Worm (Caenorhabditis elegans): ENCODE measurements around the gene C27D9.2.

The C27D9.2 gene

DNA sequence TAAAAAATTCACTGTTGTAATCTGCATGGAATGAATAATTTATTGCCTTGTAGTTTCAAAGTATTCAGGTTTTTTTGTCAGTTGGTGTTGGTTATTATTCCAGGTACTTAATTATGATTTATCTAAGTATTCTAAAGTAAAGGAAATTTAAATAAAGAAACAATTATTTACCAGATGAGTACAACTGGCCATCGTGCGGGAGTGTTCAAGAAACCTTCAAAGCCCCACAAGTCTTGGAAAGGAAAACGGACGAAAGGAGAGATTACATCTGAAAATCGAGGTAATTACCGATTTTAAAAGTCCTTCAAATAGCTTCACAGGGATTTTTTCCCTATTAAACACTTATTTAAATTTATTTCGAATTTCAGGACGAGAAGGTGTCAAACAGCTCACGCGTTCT, 46.5 kb downstream of the C27D9.2 start, which contains the start of gene tag-151 (continued):
- TF ChIP-seq snpc-1.3 (tag; optimal IDR thresholded peaks at IDR 0.05; ENCODE audit: insufficient read depth) = no peak
- no peak for TF ChIP-seq F57A8.1 (GFP tag; optimal IDR thresholded peaks at IDR 0.05)
- no peak for TF ChIP-seq C17E4.6 (GFP tag; IDR thresholded peaks at IDR 0.05)
- no peak for TF ChIP-seq zfh-2 (GFP tag; conservative IDR thresholded peaks at IDR 0.05)
- peak; percentile 73 for TF ChIP-seq Y56A3A.18 (GFP tag; IDR thresholded peaks at IDR 0.05)
- TF ChIP-seq D2030.7 (GFP tag; IDR thresholded peaks at IDR 0.05) = no peak

DNA sequence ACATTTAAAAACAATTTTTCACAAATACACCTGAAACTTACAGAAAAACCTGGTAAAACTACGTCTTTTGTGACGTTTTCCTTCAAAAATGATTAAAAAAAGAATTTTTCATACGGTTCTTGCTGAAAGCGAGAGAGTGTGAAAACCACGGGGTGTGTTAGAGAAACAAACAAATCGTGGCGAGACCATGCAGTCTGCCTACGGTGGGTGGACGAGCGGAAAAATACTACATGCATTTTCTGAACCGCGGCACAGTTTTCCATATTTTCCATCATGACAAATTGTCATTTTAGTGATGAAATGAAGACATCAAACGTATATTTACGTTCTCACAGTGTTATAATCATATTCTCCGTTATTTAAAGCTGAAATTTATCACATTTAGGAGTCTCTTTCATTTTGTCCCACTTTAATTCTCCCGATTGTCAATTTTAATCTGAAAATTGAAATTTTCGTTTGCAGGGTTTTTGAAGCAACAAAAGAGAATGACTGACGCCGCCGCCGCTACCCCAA, 50.2 kb downstream of the C27D9.2 start, which contains the start of the genes F10G7.9 and tsn-1:
F10G7.9 (minus strand) TSS at position 127 of the 513 bp plus-strand sequence.
tsn-1 (plus strand) TSS at position 463 of the 513 bp plus-strand sequence.
- TF ChIP-seq sea-2 (GFP tag; IDR thresholded peaks at IDR 0.05) (no peak), lir-1 (GFP tag; conservative IDR thresholded peaks at IDR 0.05) (no peak), Y79H2A.3 (GFP tag; conservative IDR thresholded peaks at IDR 0.05) (no peak), sdz-38 (tag; optimal IDR thresholded peaks at IDR 0.05) (no peak), dpl-1 (GFP tag; optimal IDR thresholded peaks at IDR 0.05) (peak; percentile 52), atf-7 (tag; optimal IDR thresholded peaks at IDR 0.05) (no peak), attf-5 (GFP tag; optimal IDR thresholded peaks at IDR 0.05) (peak; percentile 58), B0035.1 (tag; optimal IDR thresholded peaks at IDR 0.05) (no peak), lin-40 (tag; optimal IDR thresholded peaks at IDR 0.05) (no peak), ztf-26 (tag; optimal IDR thresholded peaks at IDR 0.05) (no peak), fkh-3 (tag; optimal IDR thresholded peaks at IDR 0.05) (no peak), F49E8.2 (tag; optimal IDR thresholded peaks at IDR 0.05; ENCODE audit: insufficient read depth) (peak; percentile 6), egl-44 (GFP tag; IDR thresholded peaks at IDR 0.05) (no peak), dpff-1 (tag; optimal IDR thresholded peaks at IDR 0.05) (no peak), ceh-40 (GFP tag; IDR thresholded peaks at IDR 0.05) (no peak), repo-1 (tag; optimal IDR thresholded peaks at IDR 0.05) (no peak), B0336.3 (GFP tag; IDR thresholded peaks at IDR 0.05) (no peak), F57A8.1 (GFP tag; optimal IDR thresholded peaks at IDR 0.05) (no peak), K12H6.12 (tag; optimal IDR thresholded peaks at IDR 0.05) (no peak), snpc-3.4 (tag; optimal IDR thresholded peaks at IDR 0.05) (peak; percentile 74), Y67H2A.10 (GFP tag; conservative IDR thresholded peaks at IDR 0.05) (no peak), ceh-100 (GFP tag; IDR thresholded peaks at IDR 0.05) (peak; percentile 50; the same call in 1 of the 2 replicates), lag-1 (GFP tag; IDR thresholded peaks at IDR 0.05) (no peak), hmg-1.2 (GFP tag; IDR thresholded peaks at IDR 0.05) (peak; percentile 79), nfya-2 (GFP tag; IDR thresholded peaks at IDR 0.05) (no peak), F10E7.11 (tag; optimal IDR thresholded peaks at IDR 0.05) (no peak), mel-28 (tag; optimal IDR thresholded peaks at IDR 0.05; ENCODE audit: borderline replicate concordance) (no peak), snpc-1.1 (tag; optimal IDR thresholded peaks at IDR 0.05; ENCODE audit: insufficient read depth) (no peak), B0019.2 (GFP tag; conservative IDR thresholded peaks at IDR 0.05) (no peak), pha-4 (tag; optimal IDR thresholded peaks at IDR 0.05) (no peak), lsl-1 (GFP tag; optimal IDR thresholded peaks at IDR 0.05) (peak; percentile 86), chd-7 (tag; optimal IDR thresholded peaks at IDR 0.05) (no peak), ceh-91 (GFP tag; IDR thresholded peaks at IDR 0.05) (0 out of 2 replicates have a peak, but pooled peaks have one; percentile 33), nfyb-1 (GFP tag; IDR thresholded peaks at IDR 0.05) (peak; percentile 33; the same call in 1 of the 2 replicates), aptf-3 (GFP tag; IDR thresholded peaks at IDR 0.05) (no peak), hmg-20 (GFP tag; IDR thresholded peaks at IDR 0.05) (no peak), ccch-3 (GFP tag; optimal IDR thresholded peaks at IDR 0.05) (no peak), attf-3 (GFP tag; conservative IDR thresholded peaks at IDR 0.05) (no peak), zim-3 (tag; optimal IDR thresholded peaks at IDR 0.05) (no peak), him-1 (tag; optimal IDR thresholded peaks at IDR 0.05) (no peak), ceh-27 (GFP tag; optimal IDR thresholded peaks at IDR 0.05) (no peak), efl-1 (GFP tag; optimal IDR thresholded peaks at IDR 0.05) (peak; percentile 40), D2030.7 (GFP tag; IDR thresholded peaks at IDR 0.05) (peak; percentile 41; the same call in 1 of the 2 replicates)
